Worm (Caenorhabditis elegans): ENCODE measurements around the gene clec-210.
"Not testable (repeated sequence)": the region's sequence is repeated elsewhere in the genome, so short reads cannot be mapped to it uniquely, and the experiment has no call there.

clec-210 gene

ce11 chrV:3100527-3100926, 17.6 kb upstream of the clec-210 start:
- TF ChIP-seq hmbx-1 (tag; optimal IDR thresholded peaks at IDR 0.05) (no peak), pes-1 (GFP tag; IDR thresholded peaks at IDR 0.05) (no peak), ceh-13 (GFP tag; optimal IDR thresholded peaks at IDR 0.05) (no peak), ama-1 (optimal IDR thresholded peaks at IDR 0.05) (no peak), hnd-1 (tag; optimal IDR thresholded peaks at IDR 0.05) (no peak), sea-1 (GFP tag; conservative IDR thresholded peaks at IDR 0.05) (no peak), aly-1 (tag; optimal IDR thresholded peaks at IDR 0.05) (no peak)

ce11 chrV:3102049-3102448, 16.1 kb upstream of the clec-210 start, which contains the start of gene Y73C8C.4:
Gene Y73C8C.4 (minus strand): TSS chrV:3102149.
- not testable (repeated sequence) for TF ChIP-seq ceh-36 (tag; optimal IDR thresholded peaks at IDR 0.05); hmbx-1 (tag; optimal IDR thresholded peaks at IDR 0.05); tbx-37 (GFP tag; conservative IDR thresholded peaks at IDR 0.05)

- TF ChIP-seq F13C5.2 (tag; optimal IDR thresholded peaks at IDR 0.05), result no peak
- no peak for TF ChIP-seq tra-4 (tag; optimal IDR thresholded peaks at IDR 0.05)
- no peak for TF ChIP-seq ceh-36 (tag; optimal IDR thresholded peaks at IDR 0.05)
- TF ChIP-seq tbx-37 (GFP tag; conservative IDR thresholded peaks at IDR 0.05), result no peak
- TF ChIP-seq hnd-1 (tag; optimal IDR thresholded peaks at IDR 0.05), result no peak
- no peak for TF ChIP-seq ama-1 (optimal IDR thresholded peaks at IDR 0.05)
- no peak for TF ChIP-seq pes-1 (GFP tag; IDR thresholded peaks at IDR 0.05)
- no peak for TF ChIP-seq ceh-13 (GFP tag; optimal IDR thresholded peaks at IDR 0.05)
- no peak for TF ChIP-seq flt-1 (GFP tag; IDR thresholded peaks at IDR 0.05)
- no peak for TF ChIP-seq hmg-4 (GFP tag; optimal IDR thresholded peaks at IDR 0.05)
- TF ChIP-seq ets-7 (tag; optimal IDR thresholded peaks at IDR 0.05), result no peak
- no peak for TF ChIP-seq hmbx-1 (tag; optimal IDR thresholded peaks at IDR 0.05)
- no peak for TF ChIP-seq sea-1 (GFP tag; conservative IDR thresholded peaks at IDR 0.05)
- no peak for TF ChIP-seq scrt-1 (GFP tag; IDR thresholded peaks at IDR 0.05)
- no peak for TF ChIP-seq aly-1 (tag; optimal IDR thresholded peaks at IDR 0.05)
- TF ChIP-seq tbx-11 (GFP tag; IDR thresholded peaks at IDR 0.05), result no peak
- no peak for TF ChIP-seq B0310.2 (tag; optimal IDR thresholded peaks at IDR 0.05)
Observed at ce11 chrV:3104134-3104533, 14.0 kb upstream of the clec-210 start, which contains the start of gene str-66. Gene str-66 (minus strand): TSS chrV:3104234.

ce11 chrV:3105810-3106209, 12.4 kb upstream of the clec-210 start, which contains the start of gene str-69:
Gene str-69 (minus strand): TSS chrV:3105910.
- TF ChIP-seq flt-1 (GFP tag; IDR thresholded peaks at IDR 0.05) (no peak), ama-1 (optimal IDR thresholded peaks at IDR 0.05) (no peak), ets-7 (tag; optimal IDR thresholded peaks at IDR 0.05) (no peak), tbx-37 (GFP tag; conservative IDR thresholded peaks at IDR 0.05) (no peak), hmbx-1 (tag; optimal IDR thresholded peaks at IDR 0.05) (no peak), scrt-1 (GFP tag; IDR thresholded peaks at IDR 0.05) (no peak)

- TF ChIP-seq ceh-13 (GFP tag; optimal IDR thresholded peaks at IDR 0.05) (no peak), tbx-11 (GFP tag; IDR thresholded peaks at IDR 0.05) (no peak), flt-1 (GFP tag; IDR thresholded peaks at IDR 0.05) (no peak), ama-1 (optimal IDR thresholded peaks at IDR 0.05) (no peak)
Observed at ce11 chrV:3106785-3107184, 11.4 kb upstream of the clec-210 start.

ce11 chrV:3107450-3107849, 10.7 kb upstream of the clec-210 start, which contains the start of gene str-68:
Gene str-68 (minus strand): TSS chrV:3107550.
- TF ChIP-seq F13C5.2 (tag; optimal IDR thresholded peaks at IDR 0.05) (no peak), hmg-4 (GFP tag; optimal IDR thresholded peaks at IDR 0.05) (no peak), hmbx-1 (tag; optimal IDR thresholded peaks at IDR 0.05) (no peak), aly-1 (tag; optimal IDR thresholded peaks at IDR 0.05) (no peak), B0310.2 (tag; optimal IDR thresholded peaks at IDR 0.05) (no peak), sea-1 (GFP tag; conservative IDR thresholded peaks at IDR 0.05) (no peak), tbx-37 (GFP tag; conservative IDR thresholded peaks at IDR 0.05) (no peak), scrt-1 (GFP tag; IDR thresholded peaks at IDR 0.05) (no peak), ets-7 (tag; optimal IDR thresholded peaks at IDR 0.05) (no peak), flt-1 (GFP tag; IDR thresholded peaks at IDR 0.05) (no peak), tra-4 (tag; optimal IDR thresholded peaks at IDR 0.05) (no peak)

ce11 chrV:3112198-3112597, 6.0 kb upstream of the clec-210 start:
- no peak for TF ChIP-seq tbx-11 (GFP tag; IDR thresholded peaks at IDR 0.05)
- TF ChIP-seq ama-1 (optimal IDR thresholded peaks at IDR 0.05), result no peak
- TF ChIP-seq pes-1 (GFP tag; IDR thresholded peaks at IDR 0.05), result no peak
- no peak for TF ChIP-seq tra-4 (tag; optimal IDR thresholded peaks at IDR 0.05)
- no peak for TF ChIP-seq B0310.2 (tag; optimal IDR thresholded peaks at IDR 0.05)
- TF ChIP-seq aly-1 (tag; optimal IDR thresholded peaks at IDR 0.05), result no peak
- no peak for TF ChIP-seq ceh-13 (GFP tag; optimal IDR thresholded peaks at IDR 0.05)
- TF ChIP-seq hmg-4 (GFP tag; optimal IDR thresholded peaks at IDR 0.05), result no peak
- TF ChIP-seq flt-1 (GFP tag; IDR thresholded peaks at IDR 0.05), result no peak

ce11 chrV:3113751-3114150, 4.4 kb upstream of the clec-210 start, which contains the start of gene Y73C8C.8:
Gene Y73C8C.8 (minus strand): TSS chrV:3113851.
- TF ChIP-seq scrt-1 (GFP tag; IDR thresholded peaks at IDR 0.05) (no peak), tra-4 (tag; optimal IDR thresholded peaks at IDR 0.05) (no peak), aly-1 (tag; optimal IDR thresholded peaks at IDR 0.05) (no peak), ceh-13 (GFP tag; optimal IDR thresholded peaks at IDR 0.05) (no peak), hmbx-1 (tag; optimal IDR thresholded peaks at IDR 0.05) (no peak), pes-1 (GFP tag; IDR thresholded peaks at IDR 0.05) (no peak), sea-1 (GFP tag; conservative IDR thresholded peaks at IDR 0.05) (no peak), B0310.2 (tag; optimal IDR thresholded peaks at IDR 0.05) (no peak), F13C5.2 (tag; optimal IDR thresholded peaks at IDR 0.05) (no peak), hmg-4 (GFP tag; optimal IDR thresholded peaks at IDR 0.05) (no peak)

ce11 chrV:3114973-3115372, 3.2 kb upstream of the clec-210 start, which contains the start of gene Y73C8C.3:
Gene Y73C8C.3 (plus strand): TSS chrV:3115273.
- TF ChIP-seq hmbx-1 (tag; optimal IDR thresholded peaks at IDR 0.05), result no peak
- TF ChIP-seq F13C5.2 (tag; optimal IDR thresholded peaks at IDR 0.05), result no peak
- TF ChIP-seq hmg-4 (GFP tag; optimal IDR thresholded peaks at IDR 0.05), result no peak
- no peak for TF ChIP-seq tbx-37 (GFP tag; conservative IDR thresholded peaks at IDR 0.05)
- no peak for TF ChIP-seq scrt-1 (GFP tag; IDR thresholded peaks at IDR 0.05)
- TF ChIP-seq aly-1 (tag; optimal IDR thresholded peaks at IDR 0.05), result no peak
- TF ChIP-seq tbx-11 (GFP tag; IDR thresholded peaks at IDR 0.05), result no peak
- no peak for TF ChIP-seq pes-1 (GFP tag; IDR thresholded peaks at IDR 0.05)
- no peak for TF ChIP-seq tra-4 (tag; optimal IDR thresholded peaks at IDR 0.05)
- TF ChIP-seq B0310.2 (tag; optimal IDR thresholded peaks at IDR 0.05), result no peak
- TF ChIP-seq ceh-13 (GFP tag; optimal IDR thresholded peaks at IDR 0.05), result no peak
- no peak for TF ChIP-seq ceh-36 (tag; optimal IDR thresholded peaks at IDR 0.05)
- TF ChIP-seq sea-1 (GFP tag; conservative IDR thresholded peaks at IDR 0.05), result no peak
- no peak for TF ChIP-seq ama-1 (optimal IDR thresholded peaks at IDR 0.05)
